Fruit fly (Drosophila melanogaster): ENCODE results near the gene Sfp24C1.

Gene Sfp24C1

DNA sequence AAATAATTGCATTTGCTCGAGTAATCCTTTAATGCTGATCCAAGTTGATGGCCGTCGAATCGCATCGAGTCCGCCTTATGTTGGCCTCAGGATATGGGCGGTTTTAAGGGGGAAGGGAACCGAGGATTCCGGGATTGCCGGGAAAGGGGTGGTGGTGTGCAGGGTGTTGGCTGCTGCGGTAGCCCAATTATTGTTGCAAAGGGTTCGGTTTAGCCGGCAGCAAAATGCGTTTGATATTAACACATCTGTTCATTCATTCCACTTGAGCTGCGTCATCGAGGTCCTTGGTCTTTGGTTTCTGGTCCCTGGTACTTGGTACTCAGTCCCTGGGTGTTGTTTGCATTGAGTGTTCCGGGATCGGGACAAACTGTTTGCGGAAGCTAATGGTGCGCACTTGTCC, 19.1 kb upstream of the Sfp24C1 start:
- no peak for TF ChIP-seq dl (GFP tag; optimal IDR thresholded peaks at IDR 0.05; ENCODE audit: insufficient read depth in 1 of 2, partially characterized antibody in 2 of 2)
- TF ChIP-seq h (GFP tag; optimal IDR thresholded peaks at IDR 0.05) = no peak
- no peak for TF ChIP-seq Sp1 (GFP tag; optimal IDR thresholded peaks at IDR 0.05)

DNA sequence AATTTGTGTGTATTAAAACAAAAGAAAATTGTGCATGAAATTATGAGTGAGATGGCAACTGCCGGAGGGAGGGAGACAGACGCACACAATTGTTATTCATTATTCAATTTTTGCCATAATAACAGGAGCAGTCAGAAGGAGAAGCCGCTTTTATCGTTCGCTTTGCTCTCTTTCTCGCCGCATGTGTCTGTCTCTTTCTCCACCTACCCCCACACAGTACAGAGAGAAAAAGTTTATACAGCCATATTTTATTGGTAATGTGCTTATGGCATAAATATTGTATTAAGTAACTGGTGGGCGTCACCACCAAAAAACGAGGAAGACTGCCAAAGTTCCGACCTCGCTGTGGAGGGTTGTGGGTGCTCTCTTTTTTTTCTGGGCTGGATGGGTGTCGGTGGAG, 18.0 kb upstream of the Sfp24C1 start:
- TF ChIP-seq h (GFP tag; optimal IDR thresholded peaks at IDR 0.05) (no peak), pan (optimal IDR thresholded peaks at IDR 0.05) (no peak)

DNA sequence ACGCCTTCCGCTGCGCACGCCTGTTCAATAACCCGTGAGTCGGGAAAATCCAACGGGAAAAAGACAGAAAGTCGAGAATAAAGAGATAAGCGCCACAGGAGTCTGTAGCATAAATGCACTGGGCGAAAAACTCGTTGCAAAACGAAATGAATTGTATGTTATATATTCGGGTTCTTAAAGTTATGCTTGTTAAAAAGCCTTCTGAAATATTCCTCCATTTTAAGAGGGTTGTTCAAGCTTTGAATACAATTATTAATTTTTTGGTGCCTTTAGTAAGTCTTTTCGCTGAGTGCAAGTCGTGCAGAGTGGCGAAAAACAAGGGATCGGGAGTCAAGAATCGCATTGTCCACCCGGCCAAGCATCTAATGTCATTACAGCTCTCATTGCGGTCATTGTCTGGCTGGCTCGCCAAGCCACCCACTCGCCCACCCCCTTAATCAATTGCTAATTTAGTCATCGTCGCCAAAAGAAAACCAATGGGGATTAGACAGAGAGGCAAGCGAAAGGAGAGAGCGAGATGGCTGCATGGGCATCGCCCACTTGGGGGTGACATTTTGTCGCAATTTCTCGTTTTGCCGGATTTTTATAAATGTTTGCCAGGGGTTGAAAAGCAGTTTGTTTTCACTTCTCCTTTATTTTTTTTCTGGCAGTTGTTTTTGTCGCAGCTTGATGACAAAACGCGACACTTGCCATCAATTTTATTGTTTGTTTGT, 15.2 kb upstream of the Sfp24C1 start:
- TF ChIP-seq Hnf4 (GFP tag; optimal IDR thresholded peaks at IDR 0.05) (no peak), Hr78 (GFP tag; optimal IDR thresholded peaks at IDR 0.05) (no peak), CG32264 (GFP tag; optimal IDR thresholded peaks at IDR 0.05) (no peak), lola (GFP tag; optimal IDR thresholded peaks at IDR 0.05) (no peak), dl (GFP tag; optimal IDR thresholded peaks at IDR 0.05; ENCODE audit: insufficient read depth in 1 of 2, partially characterized antibody in 2 of 2) (no peak)

DNA sequence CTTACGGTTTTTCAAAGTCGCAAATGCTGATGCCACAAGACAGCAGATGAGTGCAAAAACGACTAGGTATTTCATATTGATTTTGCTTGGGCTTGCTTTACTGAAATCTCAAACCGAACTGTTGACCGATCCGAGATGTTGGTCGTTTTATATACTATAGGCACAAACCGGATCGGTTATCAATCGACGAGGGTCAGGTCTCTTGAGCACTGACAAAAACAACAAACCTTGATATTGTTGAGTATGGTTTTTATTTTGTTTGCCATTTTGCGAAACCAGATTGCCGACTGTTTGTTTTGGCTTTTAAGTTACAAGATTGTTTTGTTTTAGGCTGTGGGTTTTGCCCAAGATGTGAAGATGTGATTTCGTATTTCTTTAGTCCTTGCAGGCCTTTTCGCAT, 8.0 kb upstream of the Sfp24C1 start, which contains the start of gene CG16704:
Gene CG16704 (minus strand): TSS at position 122 of the 400 bp plus-strand sequence.
- no peak for TF ChIP-seq Myc (optimal IDR thresholded peaks at IDR 0.05)
- TF ChIP-seq Rel (GFP tag; optimal IDR thresholded peaks at IDR 0.05) = no peak
- peak; percentile 23 for TF ChIP-seq Rel (tag; optimal IDR thresholded peaks at IDR 0.05)

DNA sequence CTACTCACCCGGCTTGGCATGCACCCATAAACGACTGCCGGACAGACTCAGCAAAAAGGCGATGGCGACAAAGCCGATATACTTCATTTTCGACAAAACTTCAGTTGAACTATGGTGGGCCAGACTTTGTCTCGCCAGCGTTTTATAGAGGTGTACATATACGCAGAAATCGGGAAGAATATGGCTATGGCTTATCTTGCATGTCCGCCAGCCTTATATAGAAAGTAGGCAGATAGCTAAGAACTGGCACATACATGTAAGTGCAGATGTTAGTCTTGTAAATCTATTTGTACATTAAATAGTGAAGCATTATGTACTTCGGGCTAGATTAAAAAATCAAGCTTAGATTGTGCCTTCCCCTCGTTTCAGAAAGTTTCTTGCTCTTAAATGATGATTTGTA, 7.4 kb upstream of the Sfp24C1 start, which contains the start of gene CG3513:
Gene CG3513 (minus strand): TSS at position 101 of the 400 bp plus-strand sequence.
- TF ChIP-seq h (GFP tag; optimal IDR thresholded peaks at IDR 0.05) (no peak), usp (GFP tag; optimal IDR thresholded peaks at IDR 0.05) (no peak), HLH106 (tag; optimal IDR thresholded peaks at IDR 0.05) (no peak), foxo (GFP tag; optimal IDR thresholded peaks at IDR 0.05) (no peak), Sp1 (GFP tag; optimal IDR thresholded peaks at IDR 0.05) (no peak), CG9705 (GFP tag; optimal IDR thresholded peaks at IDR 0.05) (no peak), Hr78 (GFP tag; optimal IDR thresholded peaks at IDR 0.05) (no peak), sv (GFP tag; optimal IDR thresholded peaks at IDR 0.05) (no peak), Abd-B (GFP tag; optimal IDR thresholded peaks at IDR 0.05) (no peak), jim (GFP tag; optimal IDR thresholded peaks at IDR 0.05) (no peak), Jra (GFP tag; optimal IDR thresholded peaks at IDR 0.05) (no peak), woc (GFP tag; optimal IDR thresholded peaks at IDR 0.05) (no peak), Rel (GFP tag; optimal IDR thresholded peaks at IDR 0.05) (no peak), Rel (tag; optimal IDR thresholded peaks at IDR 0.05) (no peak)

DNA sequence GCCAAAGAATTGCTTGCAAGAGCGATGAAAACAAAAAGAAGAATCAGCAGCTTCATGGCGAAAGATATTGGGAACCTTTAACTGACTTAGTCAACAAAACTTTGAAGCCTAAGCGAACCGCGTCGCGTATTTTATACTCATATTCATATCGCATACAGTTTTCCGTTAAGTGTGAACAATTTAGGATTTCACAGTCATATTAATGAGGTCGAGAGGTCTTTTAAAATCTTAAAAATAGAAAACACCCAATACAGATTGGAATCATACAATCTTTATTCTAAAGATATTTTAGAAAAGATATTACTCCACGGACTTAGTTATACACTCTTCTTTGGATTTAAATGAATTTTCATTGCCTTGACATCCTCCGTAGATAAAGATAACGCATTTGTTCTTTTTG, 6.7 kb upstream of the Sfp24C1 start, which contains the start of gene Acp24A4:
Gene Acp24A4 (minus strand): TSS at position 101 of the 400 bp plus-strand sequence.
- TF ChIP-seq GATAd (GFP tag; optimal IDR thresholded peaks at IDR 0.05) (no peak), HLH106 (tag; optimal IDR thresholded peaks at IDR 0.05) (no peak), dmrt93B (GFP tag; optimal IDR thresholded peaks at IDR 0.05) (no peak), pan (optimal IDR thresholded peaks at IDR 0.05) (no peak)

DNA sequence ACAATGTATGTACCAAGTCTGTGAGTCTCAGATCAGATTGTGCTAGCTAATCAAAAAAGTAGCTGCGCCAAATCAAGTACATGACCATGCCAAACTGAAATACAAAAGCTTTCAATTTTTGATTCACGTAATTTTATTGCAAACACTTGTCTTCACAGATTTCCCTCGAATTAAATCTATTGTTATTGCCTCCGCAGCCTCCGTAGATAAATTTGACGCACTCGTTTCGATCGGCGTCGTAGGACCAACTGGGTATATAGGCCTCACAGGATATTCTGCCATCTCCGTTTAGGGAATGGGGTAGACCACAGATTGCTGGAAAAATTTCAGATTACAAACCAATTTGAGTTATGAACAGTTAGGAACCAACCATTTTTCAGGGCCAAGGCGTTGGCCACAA, 5.6 kb upstream of the Sfp24C1 start, which contains the start of gene CG43165:
Gene CG43165 (minus strand): TSS at position 101 of the 400 bp plus-strand sequence.
- TF ChIP-seq br (GFP tag; optimal IDR thresholded peaks at IDR 0.05) = no peak
- TF ChIP-seq CG32264 (GFP tag; optimal IDR thresholded peaks at IDR 0.05) = no peak
- TF ChIP-seq Rel (GFP tag; optimal IDR thresholded peaks at IDR 0.05) = no peak
- no peak for TF ChIP-seq Rel (tag; optimal IDR thresholded peaks at IDR 0.05)
- no peak for TF ChIP-seq dl (GFP tag; optimal IDR thresholded peaks at IDR 0.05; ENCODE audit: insufficient read depth in 1 of 2, partially characterized antibody in 2 of 2)
- no peak for TF ChIP-seq Mio (GFP tag; optimal IDR thresholded peaks at IDR 0.05)
- no peak for TF ChIP-seq N (GFP tag; optimal IDR thresholded peaks at IDR 0.05)
- TF ChIP-seq Vsx2 (GFP tag; optimal IDR thresholded peaks at IDR 0.05; ENCODE audit: partially characterized antibody) = no peak
- TF ChIP-seq Jra (GFP tag; optimal IDR thresholded peaks at IDR 0.05) = no peak
- no peak for TF ChIP-seq dsf (GFP tag; optimal IDR thresholded peaks at IDR 0.05; ENCODE audit: borderline replicate concordance)
- TF ChIP-seq CrebA (GFP tag; optimal IDR thresholded peaks at IDR 0.05; ENCODE audit: borderline replicate concordance) = no peak
- no peak for TF ChIP-seq fru (GFP tag; optimal IDR thresholded peaks at IDR 0.05)
- TF ChIP-seq Dfd (GFP tag; optimal IDR thresholded peaks at IDR 0.05) = no peak
- TF ChIP-seq Dif (GFP tag; optimal IDR thresholded peaks at IDR 0.05; ENCODE audit: partially characterized antibody) = no peak
- no peak for TF ChIP-seq woc (GFP tag; optimal IDR thresholded peaks at IDR 0.05)
- TF ChIP-seq h (GFP tag; optimal IDR thresholded peaks at IDR 0.05) = no peak

Measured in whole organism, wandering third instar larva.